Fruit fly (Drosophila melanogaster) whole organism, embryonic: ENCODE data around the gene CG16775.
A peak's percentile ranks its signal among the peaks of the same experiment; 100 is the strongest.

Experiments
- CG10654 ChIP-seq: fragments of 200-800 bp; sonication (Bioruptor generic); optimal IDR thresholded peaks from 2 replicates; lab custom pipeline; 2016; ENCODE audit warnings: missing biosample characterization, missing genetic modification characterization
- CG10979 ChIP-seq: fragments of 200-800 bp; sonication (Bioruptor generic); optimal IDR thresholded peaks from 2 replicates; lab custom pipeline; 2018; ENCODE audit warnings: missing biosample characterization, mild to moderate bottlenecking, missing genetic modification characterization, moderate library complexity
- CG11723 ChIP-seq: fragments of 200-800 bp; sonication (Bioruptor generic); optimal IDR thresholded peaks from 2 replicates; lab custom pipeline; 2017; ENCODE audit warnings: missing biosample characterization, mild to moderate bottlenecking, missing genetic modification characterization
- CG12769 ChIP-seq: fragments of 200-800 bp; sonication (Bioruptor generic); optimal IDR thresholded peaks from 2 replicates; lab custom pipeline; 2019; ENCODE audit warnings: missing biosample characterization, mild to moderate bottlenecking, missing genetic modification characterization, moderate library complexity
- CG13287 ChIP-seq: fragments of 200-800 bp; sonication (Bioruptor generic); IDR thresholded peaks from 2 replicates; pipeline ENCODE4 v1.3.6; 2022; ENCODE audit warnings: missing biosample characterization, missing genetic modification characterization; ENCODE audit not compliant: partially characterized antibody
- CG15073 ChIP-seq: fragments of 200-800 bp; sonication (Bioruptor generic); optimal IDR thresholded peaks from 2 replicates; lab custom pipeline; 2016; ENCODE audit warnings: missing biosample characterization, missing genetic modification characterization
- CG16863 ChIP-seq: fragments of 200-800 bp; sonication (Bioruptor generic); optimal IDR thresholded peaks from 3 replicates; lab custom pipeline; 2016; ENCODE audit warnings: missing biosample characterization, missing genetic modification characterization
- CG17361 ChIP-seq: fragments of 200-800 bp; sonication (Bioruptor generic); IDR thresholded peaks from 3 replicates; pipeline ENCODE4 v1.3.6; 2022; ENCODE audit warnings: missing biosample characterization, missing genetic modification characterization
- CG17385 ChIP-seq: fragments of 200-800 bp; sonication (Bioruptor generic); optimal IDR thresholded peaks from 3 replicates; lab custom pipeline; 2018; ENCODE audit warnings: missing biosample characterization, mild to moderate bottlenecking, missing genetic modification characterization
- CG17568 ChIP-seq: fragments of 200-800 bp; sonication (Bioruptor generic); optimal IDR thresholded peaks from 2 replicates; lab custom pipeline; 2018; ENCODE audit warnings: missing biosample characterization, mild to moderate bottlenecking, missing genetic modification characterization, moderate library complexity
- CG17612 ChIP-seq: fragments of 200-800 bp; sonication (Bioruptor generic); IDR thresholded peaks from 2 replicates; pipeline ENCODE4 v1.3.6; 2022; ENCODE audit warnings: missing biosample characterization, missing genetic modification characterization
- CG18619 ChIP-seq: fragments of 200-800 bp; sonication (Bioruptor generic); optimal IDR thresholded peaks from 3 replicates; lab custom pipeline; 2017; ENCODE audit warnings: missing biosample characterization, mild to moderate bottlenecking, missing genetic modification characterization
- CG2199 ChIP-seq: fragments of 200-800 bp; sonication (Bioruptor generic); IDR thresholded peaks from 3 replicates; pipeline ENCODE4 v1.3.6; 2022; ENCODE audit warnings: missing biosample characterization, missing genetic modification characterization
- CG3065 ChIP-seq: fragments of 200-800 bp; sonication (Bioruptor generic); optimal IDR thresholded peaks from 2 replicates; lab custom pipeline; 2016; ENCODE audit warnings: missing biosample characterization, missing genetic modification characterization
- CG3838 ChIP-seq: fragments of 200-800 bp; sonication (Bioruptor generic); optimal IDR thresholded peaks from 3 replicates; lab custom pipeline; 2016; ENCODE audit warnings: missing biosample characterization, missing genetic modification characterization
- CG3847 ChIP-seq: fragments of 200-800 bp; sonication (Bioruptor generic); IDR thresholded peaks from 2 replicates; pipeline ENCODE4 v1.3.6; 2022; ENCODE audit warnings: missing biosample characterization, missing genetic modification characterization
- CG5245 ChIP-seq: fragments of 200-800 bp; sonication (Bioruptor generic); optimal IDR thresholded peaks from 3 replicates; lab custom pipeline; 2016; ENCODE audit warnings: missing biosample characterization, missing genetic modification characterization
- CG7745 ChIP-seq: fragments of 200-800 bp; sonication (Bioruptor generic); optimal IDR thresholded peaks from 2 replicates; lab custom pipeline; 2018; ENCODE audit warnings: missing biosample characterization, mild to moderate bottlenecking, missing genetic modification characterization, moderate library complexity
- CG9215 ChIP-seq: fragments of 200-800 bp; sonication (Bioruptor generic); IDR thresholded peaks from 2 replicates; pipeline ENCODE4 v1.3.6; 2022; ENCODE audit warnings: missing biosample characterization, missing genetic modification characterization
- Fer2 ChIP-seq: fragments of 200-800 bp; sonication (Bioruptor generic); optimal IDR thresholded peaks from 2 replicates; lab custom pipeline; 2018; ENCODE audit warnings: missing biosample characterization, mild to moderate bottlenecking, missing genetic modification characterization, moderate library complexity
- Gsc ChIP-seq: fragments of 200-800 bp; sonication (Bioruptor generic); IDR thresholded peaks from 2 replicates; pipeline ENCODE4 v1.3.6; 2022; ENCODE audit warnings: missing biosample characterization, missing genetic modification characterization
- Hand ChIP-seq: fragments of 200-800 bp; sonication (Bioruptor generic); optimal IDR thresholded peaks from 2 replicates; lab custom pipeline; 2017; ENCODE audit warnings: mild to moderate bottlenecking, missing biosample characterization, missing genetic modification reagents, missing genetic modification characterization
- Sry-δ ChIP-seq: fragments of 200-800 bp; sonication (Bioruptor generic); optimal IDR thresholded peaks from 2 replicates; lab custom pipeline; 2016; ENCODE audit warnings: missing biosample characterization, missing genetic modification characterization
- amos ChIP-seq: fragments of 200-800 bp; sonication (Bioruptor generic); IDR thresholded peaks from 2 replicates; pipeline ENCODE4 v1.3.6; 2022; ENCODE audit warnings: missing biosample characterization, missing genetic modification characterization; ENCODE audit not compliant: partially characterized antibody
- ara ChIP-seq: fragments of 200-800 bp; sonication (Bioruptor generic); IDR thresholded peaks from 2 replicates; pipeline ENCODE4 v1.3.6; 2022; ENCODE audit warnings: missing biosample characterization, missing genetic modification characterization
- ase ChIP-seq: fragments of 200-800 bp; sonication (Bioruptor generic); IDR thresholded peaks from 3 replicates; pipeline ENCODE4 v1.3.6; 2022; ENCODE audit warnings: missing biosample characterization, missing genetic modification characterization
- chif ChIP-seq, 2 experiments: fragments of 200-800 bp; sonication (Bioruptor generic); optimal IDR thresholded peaks; 3 replicates each; lab custom pipeline; 2016; ENCODE audit warnings: missing biosample characterization in 2 of 2, missing genetic modification characterization in 2 of 2
- corto ChIP-seq: fragments of 200-800 bp; sonication (Bioruptor generic); optimal IDR thresholded peaks from 2 replicates; lab custom pipeline; 2016; ENCODE audit warnings: missing biosample characterization, mild to moderate bottlenecking, missing genetic modification characterization, moderate library complexity
- dimm ChIP-seq: fragments of 200-800 bp; sonication (Bioruptor generic); IDR thresholded peaks from 2 replicates; pipeline ENCODE4 v1.3.6; 2022; ENCODE audit warnings: missing biosample characterization, missing genetic modification characterization
- disco-r ChIP-seq: fragments of 200-800 bp; sonication (Bioruptor generic); optimal IDR thresholded peaks from 2 replicates; lab custom pipeline; 2016; ENCODE audit warnings: missing biosample characterization, missing genetic modification characterization
- dpn ChIP-seq, 2 experiments: fragments of 200-800 bp; sonication (Bioruptor generic); optimal IDR thresholded peaks; 3 replicates each; lab custom pipeline; 2016; ENCODE audit warnings: missing biosample characterization in 2 of 2, missing genetic modification characterization in 2 of 2
- gem ChIP-seq: fragments of 200-800 bp; sonication (Bioruptor generic); optimal IDR thresholded peaks from 2 replicates; lab custom pipeline; 2019; ENCODE audit warnings: missing biosample characterization, mild to moderate bottlenecking, missing genetic modification characterization, moderate library complexity
- inv ChIP-seq: fragments of 200-800 bp; sonication (Bioruptor generic); IDR thresholded peaks from 2 replicates; pipeline ENCODE4 v1.3.6; 2022; ENCODE audit warnings: missing biosample characterization, missing genetic modification characterization; ENCODE audit not compliant: partially characterized antibody
- ken ChIP-seq: fragments of 200-800 bp; sonication (Bioruptor generic); IDR thresholded peaks from 3 replicates; pipeline ENCODE4 v1.3.6; 2022; ENCODE audit warnings: missing biosample characterization, missing genetic modification characterization
- klu ChIP-seq: fragments of 200-800 bp; sonication (Bioruptor generic); IDR thresholded peaks from 2 replicates; pipeline ENCODE4 v1.3.6; 2022; ENCODE audit warnings: missing biosample characterization, missing genetic modification characterization
- knrl ChIP-seq: fragments of 200-800 bp; sonication (Bioruptor generic); IDR thresholded peaks from 3 replicates; pipeline ENCODE4 v1.3.6; 2022; ENCODE audit warnings: missing biosample characterization, missing genetic modification characterization; ENCODE audit not compliant: partially characterized antibody
- nerfin-1 ChIP-seq: fragments of 200-800 bp; sonication (Bioruptor generic); optimal IDR thresholded peaks from 3 replicates; lab custom pipeline; 2019; ENCODE audit warnings: missing biosample characterization, mild to moderate bottlenecking, missing genetic modification characterization, moderate library complexity
- nom ChIP-seq: fragments of 200-800 bp; sonication (Bioruptor generic); optimal IDR thresholded peaks from 2 replicates; lab custom pipeline; 2017; ENCODE audit warnings: missing biosample characterization, missing genetic modification characterization, mild to moderate bottlenecking, moderate library complexity, missing genetic modification reagents
- pan ChIP-seq, 4 experiments: fragments of >200 bp in 3 of 4; fragments of 200-800 bp in 1 of 4; sonication (Bioruptor generic) in 1 of 4; optimal IDR thresholded peaks in 3 of 4; IDR thresholded peaks in 1 of 4; 2 replicates each; pipeline versions ENCODE4 v1.3.6 to Lab custom; 2017 to 2022; ENCODE audit warnings: missing biosample characterization in 2 of 4, missing genetic modification characterization in 2 of 4, mixed read lengths in 1 of 4
- pnt ChIP-seq: fragments of 200-800 bp; sonication (Bioruptor generic); optimal IDR thresholded peaks from 3 replicates; lab custom pipeline; 2016; ENCODE audit warnings: missing biosample characterization, missing genetic modification characterization
- pzg ChIP-seq: fragments of 200-800 bp; sonication (Bioruptor generic); optimal IDR thresholded peaks from 3 replicates; lab custom pipeline; 2018; ENCODE audit warnings: missing biosample characterization, mild to moderate bottlenecking, missing genetic modification characterization, moderate library complexity
- sd ChIP-seq: fragments of 200-800 bp; sonication (Bioruptor generic); optimal IDR thresholded peaks from 3 replicates; lab custom pipeline; 2018; ENCODE audit warnings: missing biosample characterization, mild to moderate bottlenecking, missing genetic modification characterization, moderate library complexity
- sens ChIP-seq: fragments of 200-800 bp; sonication (Bioruptor generic); peaks from one replicate; lab custom pipeline; 2016; ENCODE audit warnings: missing biosample characterization, missing genetic modification characterization
- shn ChIP-seq: fragments of 200-800 bp; sonication (Bioruptor generic); optimal IDR thresholded peaks from 3 replicates; lab custom pipeline; 2016; ENCODE audit warnings: missing biosample characterization, missing genetic modification characterization
- sisA ChIP-seq: fragments of 200-800 bp; sonication (Bioruptor generic); IDR thresholded peaks from 2 replicates; pipeline ENCODE4 v1.3.6; 2022; ENCODE audit warnings: missing biosample characterization, missing genetic modification characterization
- sr ChIP-seq: fragments of 200-800 bp; sonication (Bioruptor generic); IDR thresholded peaks from 3 replicates; pipeline ENCODE4 v1.3.6; 2022; ENCODE audit warnings: missing biosample characterization, missing genetic modification characterization
- stc ChIP-seq: fragments of 200-800 bp; sonication (Bioruptor generic); IDR thresholded peaks from 2 replicates; pipeline ENCODE4 v1.3.6; 2022; ENCODE audit warnings: missing biosample characterization, missing genetic modification characterization
- tin ChIP-seq: fragments of 200-800 bp; sonication (Bioruptor generic); optimal IDR thresholded peaks from 3 replicates; lab custom pipeline; 2016; ENCODE audit warnings: missing biosample characterization, missing genetic modification characterization
- unpg ChIP-seq: fragments of 200-800 bp; sonication (Bioruptor generic); optimal IDR thresholded peaks from 3 replicates; lab custom pipeline; 2018; ENCODE audit warnings: missing biosample characterization, mild to moderate bottlenecking, missing genetic modification characterization, moderate library complexity
- vfl ChIP-seq: fragments of 200-800 bp; sonication (Bioruptor generic); optimal IDR thresholded peaks from 2 replicates; lab custom pipeline; 2016; ENCODE audit warnings: missing biosample characterization, missing genetic modification characterization

The CG16775 gene

DNA sequence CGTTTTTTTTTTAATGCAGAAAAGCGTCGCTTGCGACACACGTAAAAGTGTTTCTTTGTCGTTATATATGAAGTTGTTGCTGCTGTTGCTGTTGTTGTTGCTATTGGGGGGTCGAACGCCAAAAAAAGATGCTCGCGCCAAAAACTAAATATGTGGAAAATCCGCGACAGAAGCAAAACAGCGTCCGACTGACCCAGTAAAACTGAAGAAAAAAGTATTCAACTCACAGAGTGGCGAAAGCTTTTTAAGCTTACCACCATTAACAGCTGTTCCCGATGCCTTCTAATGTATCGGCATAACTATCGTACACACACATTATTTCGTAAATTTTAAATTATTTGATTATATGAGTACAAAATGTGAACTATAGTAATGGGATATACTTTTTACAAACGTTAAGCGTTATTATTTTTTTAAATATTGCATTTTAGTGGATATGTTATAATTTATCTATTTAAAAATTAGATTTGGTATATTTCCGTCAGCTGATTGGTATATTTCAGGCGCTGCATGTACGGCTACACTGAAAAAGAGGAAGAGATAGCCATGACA lies 21.2 kb upstream of the CG16775 start, which contains the start of the genes Prestin and Wdr92 (continued):
- TF ChIP-seq CG3065 (no peak), amos (GFP tag; lab: Robert Waterston, UW) (peak; percentile 83; the same call in 1 of the 2 replicates), CG17361 (peak; percentile 35; the same call in 2 of the 3 replicates), Sry-δ (peak; percentile 51), disco-r (GFP tag; lab: Kevin White, UChicago) (no peak), inv (GFP tag; lab: Robert Waterston, UW) (peak; percentile 76), nom (GFP tag; lab: Kevin White, UChicago) (peak; percentile 77), CG15073 (GFP tag; lab: Kevin White, UChicago) (no peak), nerfin-1 (tag; lab: Kevin White, UChicago) (no peak), CG17568 (GFP tag; lab: Kevin White, UChicago) (no peak), ase (GFP tag; lab: Robert Waterston, UW) (no peak), Hand (GFP tag; lab: Kevin White, UChicago) (peak; percentile 41), CG3838 (no peak), CG7745 (tag; lab: Kevin White, UChicago) (no peak), CG17612 (GFP tag; lab: Robert Waterston, UW) (no peak), chif (GFP tag; optimal IDR thresholded peaks at IDR 0.05; lab: Kevin White, UChicago) (no peak), Fer2 (tag; lab: Kevin White, UChicago) (no peak), pnt (GFP tag; lab: Kevin White, UChicago) (no peak), dpn (GFP tag; optimal IDR thresholded peaks at IDR 0.05; lab: Kevin White, UChicago) (peak in 1 of 2 experiments; percentile 5), Gsc (GFP tag; lab: Robert Waterston, UW) (no peak), CG10979 (no peak), sens (GFP tag; lab: Kevin White, UChicago) (peak; percentile 77), pzg (GFP tag; lab: Kevin White, UChicago) (peak; percentile 75), dimm (GFP tag; lab: Robert Waterston, UW) (no peak), knrl (GFP tag; lab: Robert Waterston, UW) (peak; percentile 87), klu (no peak), sr (GFP tag; lab: Robert Waterston, UW) (peak; percentile 3; the same call in 1 of the 3 replicates), unpg (GFP tag; lab: Kevin White, UChicago) (peak; percentile 8), pan (optimal IDR thresholded peaks at IDR 0.05; lab: Kevin White, UChicago) (no peak), pan (GFP tag; optimal IDR thresholded peaks at IDR 0.05 in 1 of 2, IDR thresholded peaks at IDR 0.05 in 1 of 2) (no peak), sd (tag; lab: Kevin White, UChicago) (peak; percentile 48), sisA (GFP tag; lab: Robert Waterston, UW) (no peak), gem (peak; percentile 15), stc (peak; percentile 48; the same call in 1 of the 2 replicates), ken (GFP tag; lab: Robert Waterston, UW) (no peak), shn (GFP tag; lab: Kevin White, UChicago) (no peak), CG17385 (peak; percentile 94), CG11723 (GFP tag; lab: Kevin White, UChicago) (no peak), corto (peak; percentile 21), vfl (GFP tag; lab: Kevin White, UChicago) (no peak), CG18619 (GFP tag; lab: Kevin White, UChicago) (peak; percentile 8), CG10654 (GFP tag; lab: Kevin White, UChicago) (no peak), tin (GFP tag; lab: Kevin White, UChicago) (no peak), CG5245 (GFP tag; lab: Kevin White, UChicago) (no peak), CG12769 (tag; lab: Kevin White, UChicago) (peak; percentile 45), CG9215 (no peak), CG13287 (GFP tag; lab: Robert Waterston, UW) (peak; percentile 90), CG3847 (GFP tag; lab: Robert Waterston, UW) (no peak), CG2199 (0 out of 3 replicates have a peak, but pooled peaks have one; percentile 43), ara (GFP tag; lab: Robert Waterston, UW) (no peak), CG16863 (GFP tag; lab: Kevin White, UChicago) (no peak)
